Worm (Caenorhabditis elegans): Measurements from ENCODE around the gene gpn-1.

ce11 chrX:15675622-15676021, 5.9 kb upstream of the gpn-1 start, which contains the start of gene F59D12.2:
- TF ChIP-seq jun-1 (tag; optimal IDR thresholded peaks at IDR 0.05): no peak
- no peak for TF ChIP-seq hmg-11 (tag; optimal IDR thresholded peaks at IDR 0.05)
- TF ChIP-seq nhr-12 (tag; optimal IDR thresholded peaks at IDR 0.05): no peak
- no peak for TF ChIP-seq unc-39 (tag; optimal IDR thresholded peaks at IDR 0.05)
- no peak for TF ChIP-seq mdl-1 (tag; optimal IDR thresholded peaks at IDR 0.05)
